Worm (Caenorhabditis elegans): ENCODE data around the gene F25B4.4.

F25B4.4 gene

ce11 chrV:5716508-5716907, 31.8 kb downstream of the F25B4.4 start, which contains the start of gene K09H11.9:
Gene K09H11.9, minus strand, starts transcription at chrV:5716608.
- TF ChIP-seq ztf-29 (GFP tag; IDR thresholded peaks at IDR 0.05), result no peak
- no peak for TF ChIP-seq cog-1 (tag; optimal IDR thresholded peaks at IDR 0.05)
- no peak for TF ChIP-seq med-1 (GFP tag; optimal IDR thresholded peaks at IDR 0.05; ENCODE audit: insufficient read depth)
- TF ChIP-seq T22C8.4 (GFP tag; IDR thresholded peaks at IDR 0.05), result no peak
- TF ChIP-seq tab-1 (GFP tag; IDR thresholded peaks at IDR 0.05), result no peak
- TF ChIP-seq ref-1 (GFP tag; conservative IDR thresholded peaks at IDR 0.05), result no peak

- TF ChIP-seq tab-1 (GFP tag; IDR thresholded peaks at IDR 0.05) (no peak), flt-1 (GFP tag; IDR thresholded peaks at IDR 0.05) (no peak), T22C8.4 (GFP tag; IDR thresholded peaks at IDR 0.05) (no peak), med-1 (GFP tag; optimal IDR thresholded peaks at IDR 0.05; ENCODE audit: insufficient read depth) (no peak), klf-2 (GFP tag; conservative IDR thresholded peaks at IDR 0.05) (no peak), ztf-23 (GFP tag; IDR thresholded peaks at IDR 0.05) (no peak), ztf-29 (GFP tag; IDR thresholded peaks at IDR 0.05) (no peak), cog-1 (tag; optimal IDR thresholded peaks at IDR 0.05) (no peak), ref-1 (GFP tag; conservative IDR thresholded peaks at IDR 0.05) (no peak)
Measured at ce11 chrV:5717237-5717935, 32.7 kb downstream of the F25B4.4 start, which contains the start of gene rga-3. Gene rga-3, plus strand, starts transcription at chrV:5717885.

ce11 chrV:5722093-5722492, 37.4 kb downstream of the F25B4.4 start:
- TF ChIP-seq med-1 (GFP tag; optimal IDR thresholded peaks at IDR 0.05; ENCODE audit: insufficient read depth), result no peak
- no peak for TF ChIP-seq T22C8.4 (GFP tag; IDR thresholded peaks at IDR 0.05)
- TF ChIP-seq ztf-29 (GFP tag; IDR thresholded peaks at IDR 0.05), result no peak
- no peak for TF ChIP-seq klf-2 (GFP tag; conservative IDR thresholded peaks at IDR 0.05)
- no peak for TF ChIP-seq flt-1 (GFP tag; IDR thresholded peaks at IDR 0.05)
- TF ChIP-seq ztf-23 (GFP tag; IDR thresholded peaks at IDR 0.05), result no peak
- TF ChIP-seq cog-1 (tag; optimal IDR thresholded peaks at IDR 0.05), result no peak
- TF ChIP-seq ref-1 (GFP tag; conservative IDR thresholded peaks at IDR 0.05), result no peak
- TF ChIP-seq tab-1 (GFP tag; IDR thresholded peaks at IDR 0.05), result no peak

- TF ChIP-seq tab-1 (GFP tag; IDR thresholded peaks at IDR 0.05) (no peak), ref-1 (GFP tag; conservative IDR thresholded peaks at IDR 0.05) (no peak), flt-1 (GFP tag; IDR thresholded peaks at IDR 0.05) (no peak), ztf-23 (GFP tag; IDR thresholded peaks at IDR 0.05) (no peak), cog-1 (tag; optimal IDR thresholded peaks at IDR 0.05) (no peak)
Measured at ce11 chrV:5724395-5724794, 39.7 kb downstream of the F25B4.4 start.

ce11 chrV:5726463-5726862, 41.8 kb downstream of the F25B4.4 start, which contains the start of gene K09H11.4:
Gene K09H11.4, minus strand, starts transcription at chrV:5726563.
- no peak for TF ChIP-seq ztf-29 (GFP tag; IDR thresholded peaks at IDR 0.05)
- no peak for TF ChIP-seq ztf-23 (GFP tag; IDR thresholded peaks at IDR 0.05)
- TF ChIP-seq klf-2 (GFP tag; conservative IDR thresholded peaks at IDR 0.05), result no peak
- no peak for TF ChIP-seq cog-1 (tag; optimal IDR thresholded peaks at IDR 0.05)
- TF ChIP-seq med-1 (GFP tag; optimal IDR thresholded peaks at IDR 0.05; ENCODE audit: insufficient read depth), result no peak
- no peak for TF ChIP-seq tab-1 (GFP tag; IDR thresholded peaks at IDR 0.05)
- TF ChIP-seq flt-1 (GFP tag; IDR thresholded peaks at IDR 0.05), result no peak
- no peak for TF ChIP-seq ref-1 (GFP tag; conservative IDR thresholded peaks at IDR 0.05)
- no peak for TF ChIP-seq T22C8.4 (GFP tag; IDR thresholded peaks at IDR 0.05)

- no peak for TF ChIP-seq T22C8.4 (GFP tag; IDR thresholded peaks at IDR 0.05)
Measured at ce11 chrV:5730783-5731182, 46.1 kb downstream of the F25B4.4 start, which contains the start of gene K09H11.15. Gene K09H11.15, minus strand, starts transcription at chrV:5730883.

All from whole organism, midembryonic.